Worm (Caenorhabditis elegans) whole organism, dauer: ENCODE measurements around the gene frl-1.
"Not testable (repeated sequence)": the region's sequence is repeated elsewhere in the genome, so short reads cannot be mapped to it uniquely, and the experiment has no call there.

ENCODE experiments used
- unc-62 ChIP-seq: sonication (generic microtip); optimal IDR thresholded peaks from 2 replicates; lab custom pipeline; 2017; ENCODE audit warnings: missing biosample characterization, missing genetic modification reagents, missing genetic modification characterization

Gene frl-1

ce11 chrIII:2123673-2124187, at the start of gene frl-1:
Gene frl-1, plus strand, starts transcription at chrIII:2124137.
- TF ChIP-seq unc-62 (GFP tag; lab: Kevin White, UChicago) = no peak

ce11 chrIII:2076546-2077134, 47.3 kb upstream of the frl-1 start, which contains the start of gene Y39A3A.4:
Gene Y39A3A.4, minus strand, starts transcription at chrIII:2076596.
- TF ChIP-seq unc-62 (GFP tag; lab: Kevin White, UChicago) = no peak

ce11 chrIII:2082519-2082918, 41.4 kb upstream of the frl-1 start, which contains the start of gene cpt-3:
Gene cpt-3, plus strand, starts transcription at chrIII:2082819.
- TF ChIP-seq unc-62 (GFP tag; lab: Kevin White, UChicago) = not testable (repeated sequence)

- no peak for TF ChIP-seq unc-62 (GFP tag; lab: Kevin White, UChicago)
Observed at ce11 chrIII:2084829-2085228, 39.1 kb upstream of the frl-1 start.

- TF ChIP-seq unc-62 (GFP tag; lab: Kevin White, UChicago) = no peak
Observed at ce11 chrIII:2089453-2089852, 34.5 kb upstream of the frl-1 start.

- no peak for TF ChIP-seq unc-62 (GFP tag; lab: Kevin White, UChicago)
Observed at ce11 chrIII:2090695-2091094, 33.2 kb upstream of the frl-1 start.

- no peak for TF ChIP-seq unc-62 (GFP tag; lab: Kevin White, UChicago)
Observed at ce11 chrIII:2091367-2091766, 32.6 kb upstream of the frl-1 start.

- no peak for TF ChIP-seq unc-62 (GFP tag; lab: Kevin White, UChicago)
Observed at ce11 chrIII:2092409-2092808, 31.5 kb upstream of the frl-1 start, which contains the start of gene Y48G9A.9. Gene Y48G9A.9, plus strand, starts transcription at chrIII:2092709.

- no peak for TF ChIP-seq unc-62 (GFP tag; lab: Kevin White, UChicago)
Observed at ce11 chrIII:2098185-2098584, 25.8 kb upstream of the frl-1 start.

ce11 chrIII:2099808-2100366, 24.1 kb upstream of the frl-1 start:
- TF ChIP-seq unc-62 (GFP tag; lab: Kevin White, UChicago) = no peak

ce11 chrIII:2100842-2101241, 23.1 kb upstream of the frl-1 start:
- no peak for TF ChIP-seq unc-62 (GFP tag; lab: Kevin White, UChicago)

- no peak for TF ChIP-seq unc-62 (GFP tag; lab: Kevin White, UChicago)
Observed at ce11 chrIII:2101310-2101709, 22.6 kb upstream of the frl-1 start.

ce11 chrIII:2101895-2102345, 22.0 kb upstream of the frl-1 start, which contains the start of gene ppk-2:
Gene ppk-2, plus strand, starts transcription at chrIII:2102295.
- no peak for TF ChIP-seq unc-62 (GFP tag; lab: Kevin White, UChicago)

- no peak for TF ChIP-seq unc-62 (GFP tag; lab: Kevin White, UChicago)
Observed at ce11 chrIII:2105935-2106334, 18.0 kb upstream of the frl-1 start.

- TF ChIP-seq unc-62 (GFP tag; lab: Kevin White, UChicago) = no peak
Observed at ce11 chrIII:2110249-2110648, 13.7 kb upstream of the frl-1 start, which contains the start of gene Y48G9A.7. Gene Y48G9A.7, plus strand, starts transcription at chrIII:2110549.

ce11 chrIII:2111376-2111775, 12.6 kb upstream of the frl-1 start:
- no peak for TF ChIP-seq unc-62 (GFP tag; lab: Kevin White, UChicago)

- TF ChIP-seq unc-62 (GFP tag; lab: Kevin White, UChicago) = no peak
Observed at ce11 chrIII:2112009-2112408, 11.9 kb upstream of the frl-1 start.
